Fruit fly (Drosophila melanogaster) whole organism, prepupa: ENCODE data around the gene CG31709.

Experiments used
- Blimp-1 ChIP-seq: fragments of 200-800 bp; sonication (Bioruptor generic); optimal IDR thresholded peaks from 3 replicates; lab custom pipeline; 2017; ENCODE audit warnings: missing biosample characterization, missing genetic modification characterization, mild to moderate bottlenecking, moderate library complexity, missing genetic modification reagents
- CG10669 ChIP-seq: fragments of 200-800 bp; sonication (Bioruptor generic); optimal IDR thresholded peaks from 3 replicates; lab custom pipeline; 2018; ENCODE audit warnings: missing biosample characterization, mild to moderate bottlenecking, missing genetic modification characterization, moderate library complexity
- CG11294 ChIP-seq: fragments of 200-800 bp; sonication (Bioruptor generic); IDR thresholded peaks from 2 replicates; pipeline ENCODE4 v1.3.6; 2022; ENCODE audit warnings: missing biosample characterization, missing genetic modification characterization
- CG11762 ChIP-seq: fragments of 200-800 bp; sonication (Bioruptor generic); optimal IDR thresholded peaks from 3 replicates; lab custom pipeline; 2016; ENCODE audit warnings: missing biosample characterization, missing genetic modification characterization; ENCODE audit not compliant: insufficient read depth
- CG11902 ChIP-seq: fragments of 200-800 bp; sonication (Bioruptor generic); optimal IDR thresholded peaks from 3 replicates; lab custom pipeline; 2016; ENCODE audit warnings: missing biosample characterization, missing genetic modification characterization
- CG15336 ChIP-seq: fragments of 200-800 bp; sonication (Bioruptor generic); IDR thresholded peaks from 2 replicates; pipeline ENCODE4 v1.3.6; 2022; ENCODE audit warnings: missing biosample characterization, missing genetic modification characterization
- CG16779 ChIP-seq: fragments of 200-800 bp; sonication (Bioruptor generic); optimal IDR thresholded peaks from 3 replicates; lab custom pipeline; 2017; ENCODE audit warnings: missing biosample characterization, mild to moderate bottlenecking, missing genetic modification characterization
- CG3032 ChIP-seq: fragments of 200-800 bp; optimal IDR thresholded peaks from 2 replicates; lab custom pipeline; 2019; ENCODE audit warnings: missing biosample characterization, mild to moderate bottlenecking, missing genetic modification characterization, moderate library complexity
- CG31627 ChIP-seq: fragments of 200-800 bp; sonication (Bioruptor generic); optimal IDR thresholded peaks from 3 replicates; lab custom pipeline; 2016; ENCODE audit warnings: missing biosample characterization, missing genetic modification characterization
- CG32006 ChIP-seq: fragments of 200-800 bp; sonication (Bioruptor generic); optimal IDR thresholded peaks from 3 replicates; lab custom pipeline; 2017; ENCODE audit warnings: missing biosample characterization, mild to moderate bottlenecking, missing genetic modification characterization
- CG34406 ChIP-seq: fragments of 200-800 bp; sonication (Bioruptor generic); optimal IDR thresholded peaks from 3 replicates; lab custom pipeline; 2016; ENCODE audit warnings: missing biosample characterization, missing genetic modification characterization
- CG3919 ChIP-seq: fragments of 200-800 bp; sonication (Bioruptor generic); optimal IDR thresholded peaks from 3 replicates; lab custom pipeline; 2016; ENCODE audit warnings: missing biosample characterization, missing genetic modification characterization
- CG4318 ChIP-seq: fragments of 200-800 bp; sonication (Bioruptor generic); optimal IDR thresholded peaks from 3 replicates; lab custom pipeline; 2017; ENCODE audit warnings: missing biosample characterization, mild to moderate bottlenecking, missing genetic modification characterization
- CG6163 ChIP-seq: fragments of 200-800 bp; sonication (Bioruptor generic); IDR thresholded peaks from 3 replicates; pipeline ENCODE4 v1.3.6; 2022; ENCODE audit warnings: missing biosample characterization, missing genetic modification characterization
- CG6276 ChIP-seq: fragments of 200-800 bp; sonication (Bioruptor generic); optimal IDR thresholded peaks from 2 replicates; lab custom pipeline; 2017; ENCODE audit warnings: missing biosample characterization, mild to moderate bottlenecking, missing genetic modification characterization
- CG6792 ChIP-seq: fragments of 200-800 bp; sonication (Bioruptor generic); optimal IDR thresholded peaks from 3 replicates; lab custom pipeline; 2016; ENCODE audit warnings: missing biosample characterization, missing genetic modification characterization
- CG6808 ChIP-seq: fragments of 200-800 bp; sonication (Bioruptor generic); optimal IDR thresholded peaks from 3 replicates; lab custom pipeline; 2017; ENCODE audit warnings: missing biosample characterization, missing genetic modification characterization, mild to moderate bottlenecking, moderate library complexity, missing genetic modification reagents
- CG6854 ChIP-seq: fragments of 200-800 bp; sonication (Bioruptor generic); optimal IDR thresholded peaks from 2 replicates; lab custom pipeline; 2017; ENCODE audit warnings: missing biosample characterization, mild to moderate bottlenecking, missing genetic modification characterization
- CG8119 ChIP-seq: fragments of 200-800 bp; sonication (Bioruptor generic); IDR thresholded peaks from 3 replicates; pipeline ENCODE4 v1.3.6; 2022; ENCODE audit warnings: missing biosample characterization, missing genetic modification characterization
- CG8319 ChIP-seq: fragments of 200-800 bp; sonication (Bioruptor generic); optimal IDR thresholded peaks from 3 replicates; lab custom pipeline; 2016; ENCODE audit warnings: missing biosample characterization, missing genetic modification characterization
- CG8632 ChIP-seq: fragments of 200-800 bp; sonication (Bioruptor generic); optimal IDR thresholded peaks from 3 replicates; lab custom pipeline; 2016; ENCODE audit warnings: missing biosample characterization, missing genetic modification characterization
- CG9139 ChIP-seq: fragments of 200-800 bp; sonication (Bioruptor generic); optimal IDR thresholded peaks from 3 replicates; lab custom pipeline; 2017; ENCODE audit warnings: missing biosample characterization, mild to moderate bottlenecking, missing genetic modification characterization
- Eip75B ChIP-seq: fragments of 200-800 bp; sonication (Bioruptor generic); optimal IDR thresholded peaks from 3 replicates; lab custom pipeline; 2016; ENCODE audit warnings: missing biosample characterization, missing genetic modification characterization
- Eip78C ChIP-seq: fragments of 200-800 bp; sonication (Bioruptor generic); peaks from one replicate; lab custom pipeline; 2016; ENCODE audit warnings: missing biosample characterization, missing genetic modification characterization
- Eip93F ChIP-seq: fragments of 200-800 bp; sonication (Bioruptor generic); optimal IDR thresholded peaks from 2 replicates; lab custom pipeline; 2016; ENCODE audit warnings: missing biosample characterization, mild to moderate bottlenecking, missing genetic modification characterization
- Ets21C ChIP-seq: fragments of 200-800 bp; sonication (Bioruptor generic); optimal IDR thresholded peaks from 3 replicates; lab custom pipeline; 2016; ENCODE audit warnings: missing biosample characterization, missing genetic modification characterization
- Ets96B ChIP-seq: fragments of 200-800 bp; optimal IDR thresholded peaks from 2 replicates; lab custom pipeline; 2019; ENCODE audit warnings: missing biosample characterization, mild to moderate bottlenecking, missing genetic modification characterization, moderate library complexity
- Hr38 ChIP-seq: sonication (Bioruptor generic); optimal IDR thresholded peaks from 2 replicates; lab custom pipeline; 2016; ENCODE audit warnings: missing biosample characterization, missing genetic modification characterization
- Hr39 ChIP-seq: fragments of 200-800 bp; sonication (Bioruptor generic); optimal IDR thresholded peaks from 2 replicates; lab custom pipeline; 2016; ENCODE audit warnings: missing biosample characterization, missing genetic modification characterization
- Hr4 ChIP-seq: fragments of 200-800 bp; sonication (Bioruptor generic); optimal IDR thresholded peaks from 3 replicates; lab custom pipeline; 2016; ENCODE audit warnings: missing biosample characterization, missing genetic modification characterization
- Met ChIP-seq: fragments of 200-800 bp; sonication (Bioruptor generic); optimal IDR thresholded peaks from 3 replicates; lab custom pipeline; 2016; ENCODE audit warnings: missing biosample characterization, missing genetic modification characterization
- OdsH ChIP-seq: fragments of 200-800 bp; sonication (Bioruptor generic); optimal IDR thresholded peaks from 3 replicates; lab custom pipeline; 2016; ENCODE audit warnings: missing biosample characterization, missing genetic modification characterization
- Smox ChIP-seq: fragments of 200-800 bp; sonication (Bioruptor generic); optimal IDR thresholded peaks from 3 replicates; lab custom pipeline; 2016; ENCODE audit warnings: missing biosample characterization, missing genetic modification characterization
- Sox102F ChIP-seq: fragments of 200-800 bp; sonication (Bioruptor generic); optimal IDR thresholded peaks from 2 replicates; lab custom pipeline; 2016; ENCODE audit warnings: missing biosample characterization, mild to moderate bottlenecking, missing genetic modification characterization
- Sox15 ChIP-seq: fragments of 200-800 bp; sonication (Bioruptor generic); optimal IDR thresholded peaks from 3 replicates; lab custom pipeline; 2016; ENCODE audit warnings: missing biosample characterization, missing genetic modification characterization
- achi ChIP-seq: fragments of 200-800 bp; sonication (Bioruptor generic); optimal IDR thresholded peaks from 3 replicates; lab custom pipeline; 2016; ENCODE audit warnings: missing biosample characterization, missing genetic modification characterization
- acj6 ChIP-seq: fragments of 200-800 bp; sonication (Bioruptor generic); optimal IDR thresholded peaks from 3 replicates; lab custom pipeline; 2016; ENCODE audit warnings: missing biosample characterization, missing genetic modification characterization
- cyc ChIP-seq: fragments of 200-800 bp; sonication (Bioruptor generic); optimal IDR thresholded peaks from 3 replicates; lab custom pipeline; 2016; ENCODE audit warnings: missing biosample characterization, missing genetic modification characterization
- dsx ChIP-seq: fragments of 200-800 bp; optimal IDR thresholded peaks from 3 replicates; lab custom pipeline; 2019; ENCODE audit warnings: missing biosample characterization, mild to moderate bottlenecking, missing genetic modification characterization, moderate library complexity; ENCODE audit not compliant: poor library complexity, severe bottlenecking
- eg ChIP-seq: fragments of 200-800 bp; sonication (Bioruptor generic); IDR thresholded peaks from 3 replicates; pipeline ENCODE4 v1.3.6; 2022; ENCODE audit warnings: missing biosample characterization, missing genetic modification characterization
- esn ChIP-seq: fragments of 200-800 bp; sonication (Bioruptor generic); optimal IDR thresholded peaks from 2 replicates; lab custom pipeline; 2016; ENCODE audit warnings: missing biosample characterization, mild to moderate bottlenecking, missing genetic modification characterization, moderate library complexity
- fd59A ChIP-seq: fragments of 200-800 bp; sonication (Bioruptor generic); optimal IDR thresholded peaks from 2 replicates; lab custom pipeline; 2017; ENCODE audit warnings: missing biosample characterization, mild to moderate bottlenecking, missing genetic modification characterization, missing genetic modification reagents
- fd85E ChIP-seq: fragments of 200-800 bp; sonication (Bioruptor generic); optimal IDR thresholded peaks from 3 replicates; lab custom pipeline; 2016; ENCODE audit warnings: missing biosample characterization, missing genetic modification characterization
- fkh ChIP-seq: fragments of 200-800 bp; sonication (Bioruptor generic); optimal IDR thresholded peaks from 3 replicates; lab custom pipeline; 2017; ENCODE audit warnings: missing biosample characterization, mild to moderate bottlenecking, missing genetic modification characterization, moderate library complexity
- lz ChIP-seq: fragments of 200-800 bp; sonication (Bioruptor generic); optimal IDR thresholded peaks from 3 replicates; lab custom pipeline; 2016; ENCODE audit warnings: missing biosample characterization, missing genetic modification characterization
- net ChIP-seq: fragments of 200-800 bp; sonication (Bioruptor generic); optimal IDR thresholded peaks from 3 replicates; lab custom pipeline; 2016; ENCODE audit warnings: missing biosample characterization, missing genetic modification characterization
- pdm3 ChIP-seq: fragments of 200-800 bp; sonication (Bioruptor generic); optimal IDR thresholded peaks from 3 replicates; lab custom pipeline; 2016; ENCODE audit warnings: missing biosample characterization, missing genetic modification characterization
- ss ChIP-seq, 2 experiments: fragments of 200-800 bp; sonication (Bioruptor generic); optimal IDR thresholded peaks; 2 replicates in 1 of 2; 3 replicates in 1 of 2; lab custom pipeline; 2017 to 2018; ENCODE audit warnings: mild to moderate bottlenecking in 2 of 2, missing biosample characterization in 2 of 2, missing genetic modification characterization in 2 of 2, moderate library complexity in 1 of 2
- topi ChIP-seq: fragments of 200-800 bp; sonication (Bioruptor generic); optimal IDR thresholded peaks from 3 replicates; lab custom pipeline; 2016; ENCODE audit warnings: missing biosample characterization, missing genetic modification characterization
- vri ChIP-seq: fragments of 200-800 bp; sonication (Bioruptor generic); optimal IDR thresholded peaks from 3 replicates; lab custom pipeline; 2016; ENCODE audit warnings: missing biosample characterization, mild to moderate bottlenecking, missing genetic modification characterization

The CG31709 gene

dm6 chr2L:9569588-9570434, 9.6 kb downstream of the CG31709 start:
- peak; percentile 93 for TF ChIP-seq Eip75B (GFP tag; lab: Kevin White, UChicago)
- TF ChIP-seq CG6808 (GFP tag; lab: Kevin White, UChicago) = peak; percentile 99
- TF ChIP-seq topi (GFP tag; lab: Kevin White, UChicago) = peak; percentile 95
- TF ChIP-seq pdm3 (GFP tag; lab: Kevin White, UChicago) = peak; percentile 93
- TF ChIP-seq net (GFP tag; lab: Kevin White, UChicago) = peak; percentile 97
- TF ChIP-seq CG8319 (GFP tag; lab: Kevin White, UChicago) = peak; percentile 93
- TF ChIP-seq CG10669 (GFP tag; lab: Kevin White, UChicago) = peak; percentile 95
- peak; percentile 98 for TF ChIP-seq CG6276 (GFP tag; lab: Kevin White, UChicago)
- peak; percentile 90 for TF ChIP-seq CG11902 (GFP tag; lab: Kevin White, UChicago)
- TF ChIP-seq CG34406 = peak; percentile 97
- TF ChIP-seq CG11762 (GFP tag; lab: Kevin White, UChicago) = peak; percentile 96
- peak; percentile 96 for TF ChIP-seq Met (GFP tag; lab: Kevin White, UChicago)
- TF ChIP-seq CG8632 (GFP tag; lab: Kevin White, UChicago) = peak; percentile 96
- TF ChIP-seq CG3032 (tag; lab: Kevin White, UChicago) = peak; percentile 96
- peak; percentile 95 for TF ChIP-seq dsx (GFP tag; lab: Kevin White, UChicago)
- peak; percentile 93 for TF ChIP-seq fd59A
- TF ChIP-seq CG16779 = peak; percentile 96
- peak; percentile 90 for TF ChIP-seq CG11294
- TF ChIP-seq vri (GFP tag; lab: Kevin White, UChicago) = peak; percentile 88
- peak; percentile 92 for TF ChIP-seq eg (GFP tag; lab: Robert Waterston, UW)
- peak; percentile 94 for TF ChIP-seq Sox102F (GFP tag; lab: Kevin White, UChicago)
- peak; percentile 88 for TF ChIP-seq CG31627 (GFP tag; lab: Kevin White, UChicago)
- TF ChIP-seq CG3919 (GFP tag; lab: Kevin White, UChicago) = peak; percentile 95
- TF ChIP-seq Sox15 = peak; percentile 89
- peak; percentile 94 for TF ChIP-seq lz (GFP tag; lab: Kevin White, UChicago)
- TF ChIP-seq fkh (GFP tag; lab: Kevin White, UChicago) = peak; percentile 70
- TF ChIP-seq Blimp-1 (GFP tag; lab: Kevin White, UChicago) = peak; percentile 88
- peak; percentile 97 for TF ChIP-seq CG4318 (GFP tag; lab: Kevin White, UChicago)
- peak; percentile 92 for TF ChIP-seq Hr4 (GFP tag; lab: Kevin White, UChicago)
- TF ChIP-seq CG8119 (GFP tag; lab: Robert Waterston, UW) = peak; percentile 97
- peak; percentile 98 for TF ChIP-seq CG32006 (GFP tag; lab: Kevin White, UChicago)
- peak; percentile 85 for TF ChIP-seq Eip93F
- TF ChIP-seq CG15336 (GFP tag; lab: Robert Waterston, UW) = peak; percentile 95
- TF ChIP-seq ss (GFP tag; optimal IDR thresholded peaks at IDR 0.05; lab: Kevin White, UChicago) = peak; percentile 97
- peak; percentile 97 for TF ChIP-seq esn (GFP tag; lab: Kevin White, UChicago)
- TF ChIP-seq CG9139 (GFP tag; lab: Kevin White, UChicago) = peak; percentile 90
- peak; percentile 95 for TF ChIP-seq CG6792
- TF ChIP-seq Ets96B (tag; lab: Kevin White, UChicago) = peak; percentile 96
- peak; percentile 90 for TF ChIP-seq CG6163 (GFP tag; lab: Robert Waterston, UW)
- TF ChIP-seq OdsH = peak; percentile 97
- peak; percentile 87 for TF ChIP-seq Ets21C (GFP tag; lab: Kevin White, UChicago)
- TF ChIP-seq CG6854 (GFP tag; lab: Kevin White, UChicago) = peak; percentile 89
- TF ChIP-seq acj6 (GFP tag; lab: Kevin White, UChicago) = peak; percentile 96
- TF ChIP-seq Eip78C (GFP tag; lab: Kevin White, UChicago) = peak; percentile 99
- TF ChIP-seq Hr39 (GFP tag; lab: Kevin White, UChicago) = peak; percentile 87
- peak; percentile 90 for TF ChIP-seq cyc (GFP tag; lab: Kevin White, UChicago)
- TF ChIP-seq fd85E (GFP tag; lab: Kevin White, UChicago) = peak; percentile 88
- no peak for TF ChIP-seq Hr38 (GFP tag; lab: Kevin White, UChicago)
- peak; percentile 97 for TF ChIP-seq achi
- peak; percentile 96 for TF ChIP-seq Smox (GFP tag; lab: Kevin White, UChicago)
